Fruit fly (Drosophila melanogaster) whole organism, embryonic: ENCODE results near the gene Rnf146.

Source experiments
- ATbp ChIP-seq: fragments of 200-800 bp; sonication (Bioruptor generic); optimal IDR thresholded peaks from 2 replicates; lab custom pipeline; 2017; ENCODE audit warnings: missing biosample characterization, mild to moderate bottlenecking, missing genetic modification characterization, missing genetic modification reagents
- Antp ChIP-seq: fragments of 200-800 bp; sonication (Bioruptor generic); optimal IDR thresholded peaks from 3 replicates; lab custom pipeline; 2016; ENCODE audit warnings: missing biosample characterization, missing genetic modification characterization
- Bdp1 ChIP-seq: fragments of 200-800 bp; sonication (Bioruptor generic); optimal IDR thresholded peaks from 3 replicates; lab custom pipeline; 2016; ENCODE audit warnings: missing biosample characterization, missing genetic modification characterization
- C15 ChIP-seq: fragments of 200-800 bp; sonication (Bioruptor generic); IDR thresholded peaks from 3 replicates; pipeline ENCODE4 v1.3.6; 2022; ENCODE audit warnings: missing biosample characterization, missing genetic modification characterization
- CG10267 ChIP-seq: fragments of 200-800 bp; sonication (Bioruptor generic); optimal IDR thresholded peaks from 2 replicates; lab custom pipeline; 2018; ENCODE audit warnings: missing biosample characterization, mild to moderate bottlenecking, missing genetic modification characterization, moderate library complexity
- CG10565 ChIP-seq: fragments of 200-800 bp; sonication (Bioruptor generic); optimal IDR thresholded peaks from 3 replicates; lab custom pipeline; 2016; ENCODE audit warnings: missing biosample characterization, mild to moderate bottlenecking, missing genetic modification characterization
- CG12744 ChIP-seq: fragments of 200-800 bp; sonication (Bioruptor generic); optimal IDR thresholded peaks from 2 replicates; lab custom pipeline; 2016; ENCODE audit warnings: missing biosample characterization, missing genetic modification characterization
- CG16779 ChIP-seq: fragments of 200-800 bp; sonication (Bioruptor generic); IDR thresholded peaks from 2 replicates; pipeline ENCODE4 v1.3.6; 2022; ENCODE audit warnings: missing biosample characterization, missing genetic modification characterization
- CG1832 ChIP-seq: fragments of 200-800 bp; sonication (Bioruptor generic); optimal IDR thresholded peaks from 2 replicates; lab custom pipeline; 2017; ENCODE audit warnings: missing biosample characterization, mild to moderate bottlenecking, missing genetic modification characterization, inconsistent platforms
- CG31441 ChIP-seq: fragments of 200-800 bp; sonication (Bioruptor generic); IDR thresholded peaks from 2 replicates; pipeline ENCODE4 v1.3.6; 2022; ENCODE audit warnings: missing biosample characterization, missing genetic modification characterization
- CG3407 ChIP-seq: fragments of 200-800 bp; sonication (Bioruptor generic); optimal IDR thresholded peaks from 2 replicates; lab custom pipeline; 2018; ENCODE audit warnings: missing biosample characterization, mild to moderate bottlenecking, missing genetic modification characterization
- CG34422 ChIP-seq: fragments of 200-800 bp; sonication (Bioruptor generic); IDR thresholded peaks from 3 replicates; pipeline ENCODE4 v1.3.6; 2022; ENCODE audit warnings: missing biosample characterization, missing genetic modification characterization
- CG6765 ChIP-seq: fragments of 200-800 bp; sonication (Bioruptor generic); optimal IDR thresholded peaks from 3 replicates; lab custom pipeline; 2017; ENCODE audit warnings: missing biosample characterization, mild to moderate bottlenecking, missing genetic modification characterization
- CG8924 ChIP-seq: fragments of 200-800 bp; optimal IDR thresholded peaks from 3 replicates; lab custom pipeline; 2019; ENCODE audit warnings: missing biosample characterization, mild to moderate bottlenecking, missing genetic modification characterization, moderate library complexity
- CTCF ChIP-seq: fragments of 200-800 bp; sonication (Bioruptor generic); optimal IDR thresholded peaks from 2 replicates; lab custom pipeline; 2017; ENCODE audit warnings: missing biosample characterization, mild to moderate bottlenecking, missing genetic modification characterization, moderate library complexity
- MTF-1 ChIP-seq: fragments of 200-800 bp; sonication (Bioruptor generic); optimal IDR thresholded peaks from 2 replicates; lab custom pipeline; 2018; ENCODE audit warnings: missing biosample characterization, mild to moderate bottlenecking, missing genetic modification characterization, borderline replicate concordance
- Med ChIP-seq: fragments of 200-800 bp; sonication (Bioruptor generic); peaks from one replicate; lab custom pipeline; 2016; ENCODE audit warnings: missing biosample characterization, missing genetic modification characterization, mild to moderate bottlenecking, inconsistent platforms, moderate library complexity
- Nf-YA ChIP-seq: fragments of 200-800 bp; sonication (Bioruptor generic); IDR thresholded peaks from 2 replicates; pipeline ENCODE4 v1.3.6; 2022; ENCODE audit warnings: missing biosample characterization, missing genetic modification characterization
- Nf-YC ChIP-seq: fragments of 200-800 bp; optimal IDR thresholded peaks from 3 replicates; lab custom pipeline; 2019; ENCODE audit warnings: missing biosample characterization, mild to moderate bottlenecking, missing genetic modification characterization, moderate library complexity
- Rfx ChIP-seq: fragments of 200-800 bp; sonication (Bioruptor generic); IDR thresholded peaks from 2 replicates; pipeline ENCODE4 v1.3.6; 2022; ENCODE audit warnings: missing biosample characterization, missing genetic modification characterization
- TFAM ChIP-seq: fragments of 200-800 bp; sonication (Bioruptor generic); optimal IDR thresholded peaks from 2 replicates; lab custom pipeline; 2017; ENCODE audit warnings: missing biosample characterization, missing genetic modification characterization, inconsistent platforms
- Usf ChIP-seq: fragments of 200-800 bp; sonication (Bioruptor generic); optimal IDR thresholded peaks from 2 replicates; lab custom pipeline; 2017; ENCODE audit warnings: missing genotype, missing biosample characterization, missing genetic modification characterization
- al ChIP-seq: fragments of 200-800 bp; sonication (Bioruptor generic); IDR thresholded peaks from 2 replicates; pipeline ENCODE4 v1.3.6; 2022; ENCODE audit warnings: missing biosample characterization, missing genetic modification characterization
- ara ChIP-seq: fragments of 200-800 bp; sonication (Bioruptor generic); IDR thresholded peaks from 2 replicates; pipeline ENCODE4 v1.3.6; 2022; ENCODE audit warnings: missing biosample characterization, missing genetic modification characterization
- bowl ChIP-seq: fragments of 200-800 bp; sonication (Bioruptor generic); IDR thresholded peaks from 2 replicates; pipeline ENCODE4 v1.3.6; 2022; ENCODE audit warnings: missing biosample characterization, missing genetic modification characterization
- btn ChIP-seq: fragments of 200-800 bp; sonication (Bioruptor generic); optimal IDR thresholded peaks from 2 replicates; lab custom pipeline; 2016; ENCODE audit warnings: missing biosample characterization, missing genetic modification characterization
- cato ChIP-seq: fragments of 200-800 bp; sonication (Bioruptor generic); optimal IDR thresholded peaks from 2 replicates; lab custom pipeline; 2016; ENCODE audit warnings: missing biosample characterization, missing genetic modification characterization, borderline replicate concordance
- chinmo ChIP-seq: fragments of 200-800 bp; sonication (Bioruptor generic); IDR thresholded peaks from 4 replicates; pipeline ENCODE4 v1.3.6; 2022; ENCODE audit warnings: missing biosample characterization, missing genetic modification characterization; ENCODE audit not compliant: partially characterized antibody
- ci ChIP-seq: fragments of 200-800 bp; sonication (Bioruptor generic); IDR thresholded peaks from 3 replicates; pipeline ENCODE4 v1.3.6; 2022; ENCODE audit warnings: missing biosample characterization, missing genetic modification characterization
- da ChIP-seq: fragments of 200-800 bp; sonication (Bioruptor generic); optimal IDR thresholded peaks from 2 replicates; lab custom pipeline; 2016; ENCODE audit warnings: missing biosample characterization, missing genetic modification characterization
- dmrt99B ChIP-seq: fragments of 200-800 bp; sonication (Bioruptor generic); optimal IDR thresholded peaks from 2 replicates; lab custom pipeline; 2018; ENCODE audit warnings: missing biosample characterization, mild to moderate bottlenecking, missing genetic modification characterization, moderate library complexity
- en ChIP-seq: fragments of 200-800 bp; sonication (Bioruptor generic); optimal IDR thresholded peaks from 2 replicates; lab custom pipeline; 2016; ENCODE audit warnings: missing biosample characterization, missing genetic modification characterization
- ewg ChIP-seq: fragments of 200-800 bp; sonication (Bioruptor generic); optimal IDR thresholded peaks from 3 replicates; lab custom pipeline; 2017; ENCODE audit warnings: mild to moderate bottlenecking, missing biosample characterization, missing genetic modification reagents, missing genetic modification characterization
- gce ChIP-seq: fragments of 200-800 bp; sonication (Bioruptor generic); IDR thresholded peaks from 3 replicates; pipeline ENCODE4 v1.3.6; 2022; ENCODE audit warnings: missing biosample characterization, missing genetic modification characterization
- grn ChIP-seq: fragments of 200-800 bp; sonication (Bioruptor generic); optimal IDR thresholded peaks from 3 replicates; lab custom pipeline; 2017; ENCODE audit warnings: missing biosample characterization, missing genetic modification characterization
- hbn ChIP-seq: fragments of 200-800 bp; sonication (Bioruptor generic); IDR thresholded peaks from 2 replicates; pipeline ENCODE4 v1.3.6; 2022; ENCODE audit warnings: missing biosample characterization, missing genetic modification characterization; ENCODE audit not compliant: partially characterized antibody
- kah ChIP-seq: fragments of 200-800 bp; sonication (Bioruptor generic); optimal IDR thresholded peaks from 2 replicates; lab custom pipeline; 2018; ENCODE audit warnings: missing biosample characterization, mild to moderate bottlenecking, missing genetic modification characterization
- ken ChIP-seq: fragments of 200-800 bp; sonication (Bioruptor generic); IDR thresholded peaks from 3 replicates; pipeline ENCODE4 v1.3.6; 2022; ENCODE audit warnings: missing biosample characterization, missing genetic modification characterization
- kni ChIP-seq: fragments of 200-800 bp; sonication (Bioruptor generic); optimal IDR thresholded peaks from 3 replicates; lab custom pipeline; 2017; ENCODE audit warnings: mild to moderate bottlenecking, missing biosample characterization, missing genetic modification reagents, missing genetic modification characterization
- lilli ChIP-seq: fragments of 200-800 bp; sonication (Bioruptor generic); optimal IDR thresholded peaks from 3 replicates; lab custom pipeline; 2016; ENCODE audit warnings: missing biosample characterization, missing genetic modification characterization
- mirr ChIP-seq: fragments of 200-800 bp; sonication (Bioruptor generic); optimal IDR thresholded peaks from 3 replicates; lab custom pipeline; 2018; ENCODE audit warnings: missing biosample characterization, mild to moderate bottlenecking, missing genetic modification characterization
- nau ChIP-seq: fragments of 200-800 bp; sonication (Bioruptor generic); optimal IDR thresholded peaks from 3 replicates; lab custom pipeline; 2017; ENCODE audit warnings: missing biosample characterization, mild to moderate bottlenecking, missing genetic modification characterization, missing genetic modification reagents
- nerfin-1 ChIP-seq: fragments of 200-800 bp; sonication (Bioruptor generic); optimal IDR thresholded peaks from 3 replicates; lab custom pipeline; 2019; ENCODE audit warnings: missing biosample characterization, mild to moderate bottlenecking, missing genetic modification characterization, moderate library complexity
- pb ChIP-seq: fragments of 200-800 bp; sonication (Bioruptor generic); optimal IDR thresholded peaks from 3 replicates; lab custom pipeline; 2016; ENCODE audit warnings: missing biosample characterization, missing genetic modification characterization
- pho ChIP-seq: fragments of 200-800 bp; sonication (Bioruptor generic); optimal IDR thresholded peaks from 2 replicates; lab custom pipeline; 2016; ENCODE audit warnings: missing biosample characterization, missing genetic modification characterization
- run ChIP-seq: fragments of 200-800 bp; sonication (Bioruptor generic); optimal IDR thresholded peaks from 3 replicates; lab custom pipeline; 2018; ENCODE audit warnings: missing biosample characterization, mild to moderate bottlenecking, missing genetic modification characterization
- seq ChIP-seq: fragments of 200-800 bp; sonication (Bioruptor generic); IDR thresholded peaks from 2 replicates; pipeline ENCODE4 v1.3.6; 2022; ENCODE audit warnings: missing biosample characterization, missing genetic modification characterization
- so ChIP-seq: fragments of 200-800 bp; sonication (Bioruptor generic); IDR thresholded peaks from 3 replicates; pipeline ENCODE4 v1.3.6; 2022; ENCODE audit warnings: missing biosample characterization, missing genetic modification characterization
- sqz ChIP-seq: fragments of 200-800 bp; sonication (Bioruptor generic); optimal IDR thresholded peaks from 3 replicates; lab custom pipeline; 2018; ENCODE audit warnings: missing biosample characterization, mild to moderate bottlenecking, missing genetic modification characterization
- unpg ChIP-seq: fragments of 200-800 bp; sonication (Bioruptor generic); optimal IDR thresholded peaks from 3 replicates; lab custom pipeline; 2018; ENCODE audit warnings: missing biosample characterization, mild to moderate bottlenecking, missing genetic modification characterization, moderate library complexity
- wek ChIP-seq: fragments of 200-800 bp; sonication (Bioruptor generic); optimal IDR thresholded peaks from 3 replicates; lab custom pipeline; 2018; ENCODE audit warnings: missing biosample characterization, mild to moderate bottlenecking, missing genetic modification characterization, moderate library complexity
- zf30C ChIP-seq: fragments of 200-800 bp; sonication (Bioruptor generic); optimal IDR thresholded peaks from 3 replicates; lab custom pipeline; 2018; ENCODE audit warnings: missing biosample characterization, mild to moderate bottlenecking, missing genetic modification characterization

Gene Rnf146

DNA sequence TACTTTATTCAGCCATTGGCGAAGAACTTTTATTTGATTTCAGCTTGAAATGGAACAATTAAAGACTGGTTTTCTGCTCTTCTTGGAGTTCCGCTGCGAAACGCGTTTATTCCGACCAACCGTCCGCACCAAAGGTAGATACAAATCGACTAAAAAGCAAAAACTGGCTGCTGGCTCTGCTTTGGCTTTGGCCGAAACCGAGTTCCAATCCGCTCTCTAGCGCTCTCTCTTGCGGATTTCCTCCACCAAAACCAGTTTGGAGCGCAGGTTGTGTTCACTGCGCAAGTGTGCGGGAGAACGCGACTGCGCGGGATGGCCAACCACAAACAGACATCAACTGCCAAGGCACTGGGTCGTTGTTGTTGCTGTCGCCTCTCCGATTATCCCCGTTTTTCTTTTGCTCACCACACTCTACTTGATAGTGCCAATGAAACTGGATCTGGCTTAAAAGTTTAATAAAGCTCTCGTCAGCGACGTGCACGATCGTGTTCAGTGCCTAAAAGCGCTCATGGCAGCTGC is 7.1 kb downstream of the Rnf146 start, which contains the start of gene wnd (continued):
- TF ChIP-seq btn (GFP tag; lab: Kevin White, UChicago) (no peak), al (GFP tag; lab: Robert Waterston, UW) (no peak), grn (GFP tag; lab: Kevin White, UChicago) (peak; percentile 29), Med (GFP tag; lab: Kevin White, UChicago) (peak; percentile 48), TFAM (GFP tag; lab: Kevin White, UChicago) (no peak), MTF-1 (no peak), CG10267 (no peak), pb (GFP tag; lab: Kevin White, UChicago) (no peak), nau (GFP tag; lab: Kevin White, UChicago) (no peak), Usf (no peak), hbn (GFP tag; lab: Robert Waterston, UW) (peak; percentile 41; the same call in 1 of the 2 replicates), run (tag; lab: Kevin White, UChicago) (peak; percentile 7), CG16779 (peak; percentile 17; the same call in 1 of the 2 replicates), gce (GFP tag; lab: Robert Waterston, UW) (0 out of 3 replicates have a peak, but pooled peaks have one; percentile 19), CG12744 (GFP tag; lab: Kevin White, UChicago) (no peak), da (GFP tag; lab: Kevin White, UChicago) (no peak), mirr (GFP tag; lab: Kevin White, UChicago) (peak; percentile 14), CG8924 (tag; lab: Kevin White, UChicago) (peak; percentile 25), lilli (no peak), Nf-YC (tag; lab: Kevin White, UChicago) (peak; percentile 74), dmrt99B (tag; lab: Kevin White, UChicago) (no peak), CG6765 (GFP tag; lab: Kevin White, UChicago) (peak; percentile 37), CG10565 (no peak), CG34422 (GFP tag; lab: Robert Waterston, UW) (no peak), ken (GFP tag; lab: Robert Waterston, UW) (no peak), so (GFP tag; lab: Robert Waterston, UW) (peak; percentile 38; the same call in 1 of the 3 replicates), wek (GFP tag; lab: Kevin White, UChicago) (no peak), ATbp (no peak), bowl (GFP tag; lab: Robert Waterston, UW) (no peak), CG3407 (GFP tag; lab: Kevin White, UChicago) (no peak), kni (GFP tag; lab: Kevin White, UChicago) (peak; percentile 84), pho (GFP tag; lab: Kevin White, UChicago) (no peak), nerfin-1 (tag; lab: Kevin White, UChicago) (no peak), chinmo (GFP tag; lab: Robert Waterston, UW) (no peak), kah (GFP tag; lab: Kevin White, UChicago) (no peak), Antp (no peak), zf30C (peak; percentile 33), CG1832 (GFP tag; lab: Kevin White, UChicago) (no peak), ewg (peak; percentile 99), Bdp1 (no peak), C15 (no peak), Rfx (GFP tag; lab: Robert Waterston, UW) (no peak), CG31441 (no peak), ara (GFP tag; lab: Robert Waterston, UW) (no peak), unpg (GFP tag; lab: Kevin White, UChicago) (no peak), CTCF (GFP tag; lab: Kevin White, UChicago) (no peak), en (no peak), sqz (peak; percentile 14), cato (GFP tag; lab: Kevin White, UChicago) (no peak), Nf-YA (GFP tag; lab: Robert Waterston, UW) (no peak), ci (GFP tag; lab: Robert Waterston, UW) (peak; percentile 46; the same call in 1 of the 3 replicates), seq (GFP tag; lab: Robert Waterston, UW) (peak; percentile 82; the same call in 1 of the 2 replicates)
